Fruit fly (Drosophila melanogaster): ENCODE results near the gene CG1571.

CG1571 gene

dm6 chrX:8060148-8060920 lies 15.3 kb upstream of the CG1571 start (continued):
- TF ChIP-seq ATbp (GFP tag; optimal IDR thresholded peaks at IDR 0.05) (no peak), D19A (tag; optimal IDR thresholded peaks at IDR 0.05) (peak; percentile 31), fu2 (GFP tag; optimal IDR thresholded peaks at IDR 0.05) (no peak), CG13123 (GFP tag; optimal IDR thresholded peaks at IDR 0.05) (no peak), stwl (tag; optimal IDR thresholded peaks at IDR 0.05) (no peak), YL-1 (GFP tag; optimal IDR thresholded peaks at IDR 0.05) (peak; percentile 42), CG11504 (tag; optimal IDR thresholded peaks at IDR 0.05) (no peak), chm (GFP tag; IDR thresholded peaks at IDR 0.05) (no peak), zen2 (GFP tag; IDR thresholded peaks at IDR 0.05; ENCODE audit: partially characterized antibody) (no peak; the same call in 2 of the 3 replicates), CG3281 (GFP tag; optimal IDR thresholded peaks at IDR 0.05) (peak; percentile 0), CG8924 (tag; optimal IDR thresholded peaks at IDR 0.05) (peak; percentile 56), Stat92E (GFP tag; optimal IDR thresholded peaks at IDR 0.05) (no peak), gcm (GFP tag; optimal IDR thresholded peaks at IDR 0.05) (no peak), CG3407 (GFP tag; optimal IDR thresholded peaks at IDR 0.05) (no peak), Fer2 (tag; optimal IDR thresholded peaks at IDR 0.05) (no peak), CG17568 (GFP tag; optimal IDR thresholded peaks at IDR 0.05) (no peak), hth (optimal IDR thresholded peaks at IDR 0.05) (no peak), MESR4 (GFP tag; optimal IDR thresholded peaks at IDR 0.05) (peak; percentile 11), CG32767 (GFP tag; IDR thresholded peaks at IDR 0.05) (no peak), unc-4 (GFP tag; IDR thresholded peaks at IDR 0.05; ENCODE audit: partially characterized antibody) (0 out of 2 replicates have a peak, but pooled peaks have one; percentile 24), CG13624 (GFP tag; optimal IDR thresholded peaks at IDR 0.05) (no peak), tgo (GFP tag; IDR thresholded peaks at IDR 0.05) (no peak), D (optimal IDR thresholded peaks at IDR 0.05) (no peak), D (GFP tag; optimal IDR thresholded peaks at IDR 0.05) (peak; percentile 3), CG12155 (GFP tag; optimal IDR thresholded peaks at IDR 0.05) (no peak), CG2678 (tag; optimal IDR thresholded peaks at IDR 0.05) (peak; percentile 21), psq (GFP tag; optimal IDR thresholded peaks at IDR 0.05) (peak; percentile 20), CG7786 (GFP tag; optimal IDR thresholded peaks at IDR 0.05) (no peak), jumu (GFP tag; optimal IDR thresholded peaks at IDR 0.05) (no peak), CG14710 (tag; optimal IDR thresholded peaks at IDR 0.05) (no peak), H15 (GFP tag; IDR thresholded peaks at IDR 0.05) (no peak), CG12659 (GFP tag; optimal IDR thresholded peaks at IDR 0.05) (peak; percentile 28), CG34422 (GFP tag; IDR thresholded peaks at IDR 0.05) (peak; percentile 40; the same call in 1 of the 3 replicates), sug (tag; optimal IDR thresholded peaks at IDR 0.05) (no peak), CG17612 (GFP tag; IDR thresholded peaks at IDR 0.05) (no peak)

- TF ChIP-seq CG32767 (GFP tag; IDR thresholded peaks at IDR 0.05) (peak; percentile 80), CoRest (tag; optimal IDR thresholded peaks at IDR 0.05) (no peak), unc-4 (GFP tag; IDR thresholded peaks at IDR 0.05; ENCODE audit: partially characterized antibody) (no peak), Dad (GFP tag; optimal IDR thresholded peaks at IDR 0.05) (no peak), CG6765 (GFP tag; optimal IDR thresholded peaks at IDR 0.05) (no peak), CG14014 (GFP tag; IDR thresholded peaks at IDR 0.05) (no peak), Oaz (GFP tag; IDR thresholded peaks at IDR 0.05) (no peak), CG1024 (GFP tag; IDR thresholded peaks at IDR 0.05) (no peak), Neu2 (GFP tag; optimal IDR thresholded peaks at IDR 0.05; ENCODE audit: borderline replicate concordance) (no peak), E2f2 (GFP tag; IDR thresholded peaks at IDR 0.05) (no peak), CG33213 (GFP tag; optimal IDR thresholded peaks at IDR 0.05) (no peak), Atf3 (GFP tag; optimal IDR thresholded peaks at IDR 0.05) (no peak), slou (GFP tag; optimal IDR thresholded peaks at IDR 0.05) (no peak), CG10959 (GFP tag; IDR thresholded peaks at IDR 0.05) (no peak), btn (GFP tag; optimal IDR thresholded peaks at IDR 0.05) (no peak), CG7928 (GFP tag; optimal IDR thresholded peaks at IDR 0.05) (no peak), ERR (GFP tag; optimal IDR thresholded peaks at IDR 0.05) (no peak), stc (GFP tag; IDR thresholded peaks at IDR 0.05) (no peak), CG6854 (GFP tag; optimal IDR thresholded peaks at IDR 0.05) (no peak)
Observed at dm6 chrX:8060921-8061270, 14.8 kb upstream of the CG1571 start.
